Fruit fly (Drosophila melanogaster) whole organism, embryonic: ENCODE measurements around the gene Set2.
A peak's percentile ranks its signal among the peaks of the same experiment; 100 is the strongest.

ENCODE experiments used
- Bteb2 ChIP-seq: fragments of 200-800 bp; sonication (Bioruptor generic); optimal IDR thresholded peaks from 2 replicates; lab custom pipeline; 2016; ENCODE audit warnings: missing biosample characterization, missing genetic modification characterization
- CG10209 ChIP-seq: fragments of 200-800 bp; sonication (Bioruptor generic); optimal IDR thresholded peaks from 3 replicates; lab custom pipeline; 2017; ENCODE audit warnings: missing biosample characterization, mild to moderate bottlenecking, missing genetic modification characterization, missing genetic modification reagents
- CG10274 ChIP-seq: fragments of 200-800 bp; sonication (Bioruptor generic); optimal IDR thresholded peaks from 3 replicates; lab custom pipeline; 2017; ENCODE audit warnings: missing biosample characterization, mild to moderate bottlenecking, missing genetic modification characterization
- CG10462 ChIP-seq: fragments of 200-800 bp; sonication (Bioruptor generic); optimal IDR thresholded peaks from 2 replicates; lab custom pipeline; 2016; ENCODE audit warnings: missing biosample characterization, missing genetic modification characterization
- CG11723 ChIP-seq: fragments of 200-800 bp; sonication (Bioruptor generic); optimal IDR thresholded peaks from 2 replicates; lab custom pipeline; 2017; ENCODE audit warnings: missing biosample characterization, mild to moderate bottlenecking, missing genetic modification characterization
- CG12942 ChIP-seq: fragments of 200-800 bp; sonication (Bioruptor generic); optimal IDR thresholded peaks from 3 replicates; lab custom pipeline; 2016; ENCODE audit warnings: missing biosample characterization, missing genetic modification characterization
- CG14710 ChIP-seq: fragments of 200-800 bp; sonication (Bioruptor generic); optimal IDR thresholded peaks from 3 replicates; lab custom pipeline; 2019; ENCODE audit warnings: missing biosample characterization, mild to moderate bottlenecking, missing genetic modification characterization, moderate library complexity
- CG18262 ChIP-seq: fragments of 200-800 bp; optimal IDR thresholded peaks from 3 replicates; lab custom pipeline; 2019; ENCODE audit warnings: missing biosample characterization, mild to moderate bottlenecking, missing genetic modification characterization, moderate library complexity
- CG31365 ChIP-seq: fragments of 200-800 bp; sonication (Bioruptor generic); optimal IDR thresholded peaks from 2 replicates; lab custom pipeline; 2018; ENCODE audit warnings: missing biosample characterization, mild to moderate bottlenecking, missing genetic modification characterization
- CG33213 ChIP-seq: fragments of 200-800 bp; sonication (Bioruptor generic); optimal IDR thresholded peaks from 3 replicates; lab custom pipeline; 2016; ENCODE audit warnings: missing biosample characterization, missing genetic modification characterization
- CG3726 ChIP-seq: fragments of 200-800 bp; sonication (Bioruptor generic); IDR thresholded peaks from 3 replicates; pipeline ENCODE4, ENCODE4 v1.3.6; 2022; ENCODE audit warnings: missing biosample characterization, missing genetic modification characterization
- CG6175 ChIP-seq: fragments of 200-800 bp; sonication (Bioruptor generic); IDR thresholded peaks from 3 replicates; pipeline ENCODE4 v1.3.6; 2022; ENCODE audit warnings: missing biosample characterization, missing genetic modification characterization
- CG6813 ChIP-seq: fragments of 200-800 bp; sonication (Bioruptor generic); optimal IDR thresholded peaks from 2 replicates; lab custom pipeline; 2017; ENCODE audit warnings: missing biosample characterization, missing genetic modification characterization, mild to moderate bottlenecking, moderate library complexity, missing genetic modification reagents
- CG8359 ChIP-seq: fragments of 200-800 bp; sonication (Bioruptor generic); optimal IDR thresholded peaks from 2 replicates; lab custom pipeline; 2017; ENCODE audit warnings: missing biosample characterization, mild to moderate bottlenecking, missing genetic modification characterization, borderline replicate concordance
- CG9817 ChIP-seq: fragments of 200-800 bp; sonication (Bioruptor generic); optimal IDR thresholded peaks from 2 replicates; lab custom pipeline; 2018; ENCODE audit warnings: missing biosample characterization, mild to moderate bottlenecking, missing genetic modification characterization, moderate library complexity
- Dbx ChIP-seq: fragments of 200-800 bp; sonication (Bioruptor generic); IDR thresholded peaks from 3 replicates; pipeline ENCODE4 v1.3.6; 2022; ENCODE audit warnings: missing biosample characterization, missing genetic modification characterization
- E2f2 ChIP-seq: fragments of 200-800 bp; sonication (Bioruptor generic); IDR thresholded peaks from 2 replicates; pipeline ENCODE4 v1.3.6; 2022; ENCODE audit warnings: missing biosample characterization, missing genetic modification characterization
- Hr3 ChIP-seq: fragments of 200-800 bp; sonication (Bioruptor generic); optimal IDR thresholded peaks from 3 replicates; lab custom pipeline; 2016; ENCODE audit warnings: missing biosample characterization, missing genetic modification characterization
- Max ChIP-seq: fragments of 200-800 bp; sonication (Bioruptor generic); optimal IDR thresholded peaks from 2 replicates; lab custom pipeline; 2016; ENCODE audit warnings: missing biosample characterization, mild to moderate bottlenecking, missing genetic modification characterization
- NK7.1 ChIP-seq: fragments of 200-800 bp; sonication (Bioruptor generic); optimal IDR thresholded peaks from 3 replicates; lab custom pipeline; 2016; ENCODE audit warnings: missing biosample characterization, missing genetic modification characterization
- Optix ChIP-seq: fragments of 200-800 bp; sonication (Bioruptor generic); IDR thresholded peaks from 3 replicates; pipeline ENCODE4 v1.3.6; 2022; ENCODE audit warnings: missing biosample characterization, missing genetic modification characterization
- Scr ChIP-seq: fragments of 200-800 bp; sonication (Bioruptor generic); IDR thresholded peaks from 2 replicates; pipeline ENCODE4 v1.3.6; 2022; ENCODE audit warnings: missing biosample characterization, missing genetic modification characterization; ENCODE audit not compliant: partially characterized antibody
- Sin3A ChIP-seq: fragments of >200 bp; optimal IDR thresholded peaks from 2 replicates; lab custom pipeline; 2018
- Sry-δ ChIP-seq: fragments of 200-800 bp; sonication (Bioruptor generic); optimal IDR thresholded peaks from 2 replicates; lab custom pipeline; 2016; ENCODE audit warnings: missing biosample characterization, missing genetic modification characterization
- Trl ChIP-seq, 3 experiments: fragments of >200 bp in 2 of 3; fragments of 200-800 bp in 1 of 3; sonication (Bioruptor generic) in 1 of 3; optimal IDR thresholded peaks; 2 replicates in 1 of 3; 3 replicates in 2 of 3; lab custom pipeline; 2016 to 2017; ENCODE audit warnings: missing biosample characterization in 1 of 3, missing genetic modification characterization in 1 of 3
- bsh ChIP-seq, 2 experiments: fragments of 200-800 bp; sonication (Bioruptor generic); optimal IDR thresholded peaks; 2 replicates each; lab custom pipeline; 2017 to 2018; ENCODE audit warnings: mild to moderate bottlenecking in 2 of 2, missing biosample characterization in 2 of 2, missing genetic modification characterization in 2 of 2, moderate library complexity in 1 of 2
- crc ChIP-seq: fragments of 200-800 bp; sonication (Bioruptor generic); optimal IDR thresholded peaks from 2 replicates; lab custom pipeline; 2016; ENCODE audit warnings: missing biosample characterization, missing genetic modification characterization
- cwo ChIP-seq: fragments of 200-800 bp; sonication (Bioruptor generic); optimal IDR thresholded peaks from 3 replicates; lab custom pipeline; 2017; ENCODE audit warnings: missing biosample characterization, missing genetic modification characterization, mild to moderate bottlenecking, moderate library complexity, missing genetic modification reagents
- eve ChIP-seq, 2 experiments: fragments of >200 bp; optimal IDR thresholded peaks; 2 replicates each; lab custom pipeline; 2017; ENCODE audit warnings: missing biosample characterization in 2 of 2, missing genetic modification characterization in 2 of 2
- ftz-f1 ChIP-seq: fragments of 200-800 bp; sonication (Bioruptor generic); optimal IDR thresholded peaks from 2 replicates; lab custom pipeline; 2016; ENCODE audit warnings: missing biosample characterization, missing genetic modification characterization
- fu2 ChIP-seq: fragments of 200-800 bp; sonication (Bioruptor generic); optimal IDR thresholded peaks from 2 replicates; lab custom pipeline; 2016; ENCODE audit warnings: missing biosample characterization, missing genetic modification characterization
- gcm ChIP-seq: fragments of 200-800 bp; sonication (Bioruptor generic); optimal IDR thresholded peaks from 2 replicates; lab custom pipeline; 2019; ENCODE audit warnings: missing biosample characterization, mild to moderate bottlenecking, missing genetic modification characterization, moderate library complexity
- gsb-n ChIP-seq: fragments of 200-800 bp; sonication (Bioruptor generic); optimal IDR thresholded peaks from 3 replicates; lab custom pipeline; 2018; ENCODE audit warnings: missing biosample characterization, mild to moderate bottlenecking, missing genetic modification characterization
- hb ChIP-seq: fragments of 200-800 bp; sonication (Bioruptor generic); IDR thresholded peaks from 3 replicates; pipeline ENCODE4 v1.3.6; 2022; ENCODE audit warnings: missing biosample characterization, missing genetic modification characterization; ENCODE audit not compliant: partially characterized antibody
- hbn ChIP-seq: fragments of 200-800 bp; sonication (Bioruptor generic); IDR thresholded peaks from 2 replicates; pipeline ENCODE4 v1.3.6; 2022; ENCODE audit warnings: missing biosample characterization, missing genetic modification characterization; ENCODE audit not compliant: partially characterized antibody
- jigr1 ChIP-seq: fragments of 200-800 bp; sonication (Bioruptor generic); IDR thresholded peaks from 3 replicates; pipeline ENCODE4 v1.3.6; 2022; ENCODE audit warnings: missing biosample characterization, missing genetic modification characterization
- kah ChIP-seq: fragments of 200-800 bp; sonication (Bioruptor generic); optimal IDR thresholded peaks from 2 replicates; lab custom pipeline; 2018; ENCODE audit warnings: missing biosample characterization, mild to moderate bottlenecking, missing genetic modification characterization
- lmd ChIP-seq: fragments of 200-800 bp; sonication (Bioruptor generic); IDR thresholded peaks from 2 replicates; pipeline ENCODE4 v1.3.6; 2022; ENCODE audit warnings: missing biosample characterization, missing genetic modification characterization
- peb ChIP-seq: fragments of 200-800 bp; sonication (Bioruptor generic); IDR thresholded peaks from 2 replicates; pipeline ENCODE4 v1.3.6; 2022; ENCODE audit warnings: missing biosample characterization, missing genetic modification characterization
- pfk ChIP-seq: fragments of 200-800 bp; sonication (Bioruptor generic); optimal IDR thresholded peaks from 2 replicates; lab custom pipeline; 2018; ENCODE audit warnings: missing biosample characterization, mild to moderate bottlenecking, missing genetic modification characterization, moderate library complexity
- rib ChIP-seq: fragments of 200-800 bp; sonication (Bioruptor generic); IDR thresholded peaks from 2 replicates; pipeline ENCODE4 v1.3.6; 2022; ENCODE audit warnings: missing biosample characterization, missing genetic modification characterization
- ro ChIP-seq: fragments of 200-800 bp; sonication (Bioruptor generic); IDR thresholded peaks from 2 replicates; pipeline ENCODE4 v1.3.6; 2022; ENCODE audit warnings: missing biosample characterization, missing genetic modification characterization
- schlank ChIP-seq: fragments of 200-800 bp; sonication (Bioruptor generic); optimal IDR thresholded peaks from 2 replicates; lab custom pipeline; 2018; ENCODE audit warnings: missing biosample characterization, mild to moderate bottlenecking, missing genetic modification characterization
- shn ChIP-seq: fragments of 200-800 bp; sonication (Bioruptor generic); optimal IDR thresholded peaks from 3 replicates; lab custom pipeline; 2016; ENCODE audit warnings: missing biosample characterization, missing genetic modification characterization
- slp2 ChIP-seq: fragments of 200-800 bp; sonication (Bioruptor generic); optimal IDR thresholded peaks from 2 replicates; lab custom pipeline; 2016; ENCODE audit warnings: missing biosample characterization, missing genetic modification characterization
- tgo ChIP-seq: fragments of 200-800 bp; sonication (Bioruptor generic); IDR thresholded peaks from 3 replicates; pipeline ENCODE4 v1.3.6; 2022; ENCODE audit warnings: missing biosample characterization, missing genetic modification characterization
- tna ChIP-seq: fragments of 200-800 bp; sonication (Bioruptor generic); IDR thresholded peaks from 2 replicates; pipeline ENCODE4 v1.3.6; 2022; ENCODE audit warnings: missing biosample characterization, missing genetic modification characterization; ENCODE audit not compliant: partially characterized antibody
- wdn ChIP-seq: fragments of 200-800 bp; sonication (Bioruptor generic); IDR thresholded peaks from 2 replicates; pipeline ENCODE4 v1.3.6; 2022; ENCODE audit warnings: missing biosample characterization, missing genetic modification characterization
- zfh1 ChIP-seq: fragments of 200-800 bp; sonication (Bioruptor generic); IDR thresholded peaks from 3 replicates; pipeline ENCODE4 v1.3.6; 2022; ENCODE audit warnings: missing biosample characterization, missing genetic modification characterization

Set2 gene

DNA sequence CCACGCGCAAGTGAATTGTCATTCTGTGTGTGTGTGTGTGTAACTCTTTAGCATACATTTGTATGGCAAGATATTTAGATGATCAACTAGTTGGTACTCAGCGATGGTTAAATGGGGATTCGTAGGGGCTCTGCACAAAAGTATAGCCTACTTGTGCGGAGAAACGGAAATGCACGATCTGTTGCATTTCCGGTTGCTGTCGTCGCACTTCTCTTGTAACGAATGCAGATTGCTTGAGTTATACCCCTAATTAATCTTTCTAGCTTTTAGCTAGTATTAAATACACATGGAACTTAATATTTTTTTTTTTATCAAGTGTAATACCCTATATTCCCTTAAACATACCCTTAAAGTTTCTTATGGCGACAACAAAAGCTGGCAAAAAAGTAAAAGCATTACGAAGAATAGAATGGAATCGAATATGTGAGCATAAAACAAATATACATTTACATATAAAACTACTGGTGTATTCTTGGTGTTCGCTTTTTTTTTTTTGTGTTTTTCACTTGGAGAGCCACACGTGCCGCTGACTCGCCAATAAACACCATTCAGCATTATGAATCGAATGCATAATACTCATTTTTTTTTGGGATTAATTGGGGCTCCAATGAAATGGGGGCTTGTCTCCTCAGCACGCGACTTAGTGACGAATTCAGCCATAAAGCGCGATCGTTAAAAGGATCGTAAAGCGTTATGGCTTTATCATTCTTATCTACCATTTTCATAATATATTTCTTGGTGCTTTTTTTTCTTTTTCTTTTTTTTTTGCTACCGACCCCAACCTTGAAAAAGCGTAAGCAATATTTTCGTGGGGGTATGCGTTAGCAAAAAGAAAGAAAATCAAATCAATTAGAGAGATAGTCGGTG lies 21.6 kb upstream of the Set2 start (continued):
- no peak; the same call in 1 of the 2 replicates for TF ChIP-seq rib
- no peak for TF ChIP-seq hb (GFP tag; lab: Robert Waterston, UW)
- peak; percentile 58 for TF ChIP-seq schlank
- TF ChIP-seq CG11723 (GFP tag; lab: Kevin White, UChicago) = no peak
- TF ChIP-seq pfk = no peak
- TF ChIP-seq CG3726 = no peak
- peak; percentile 66; the same call in 1 of the 2 replicates for TF ChIP-seq lmd (GFP tag; lab: Robert Waterston, UW)
- TF ChIP-seq zfh1 (GFP tag; lab: Robert Waterston, UW) = no peak
- TF ChIP-seq CG33213 = no peak
- peak; percentile 18 for TF ChIP-seq NK7.1 (GFP tag; lab: Kevin White, UChicago)
- no peak for TF ChIP-seq Trl (optimal IDR thresholded peaks at IDR 0.05; lab: Kevin White, UChicago)
- TF ChIP-seq Trl (GFP tag; optimal IDR thresholded peaks at IDR 0.05; lab: Kevin White, UChicago) = peak; percentile 47
- no peak for TF ChIP-seq kah (GFP tag; lab: Kevin White, UChicago)
- TF ChIP-seq peb (GFP tag; lab: Robert Waterston, UW) = no peak
- peak; percentile 27 for TF ChIP-seq crc
- no peak for TF ChIP-seq tna
- TF ChIP-seq Max (GFP tag; lab: Kevin White, UChicago) = no peak
- no peak for TF ChIP-seq slp2 (GFP tag; lab: Kevin White, UChicago)
- no peak for TF ChIP-seq ro (GFP tag; lab: Robert Waterston, UW)
- TF ChIP-seq shn (GFP tag; lab: Kevin White, UChicago) = peak; percentile 33
- TF ChIP-seq CG10462 (GFP tag; lab: Kevin White, UChicago) = no peak
- TF ChIP-seq CG31365 (tag; lab: Kevin White, UChicago) = no peak
- no peak for TF ChIP-seq CG14710 (tag; lab: Kevin White, UChicago)
- peak; percentile 41 for TF ChIP-seq Bteb2
- TF ChIP-seq wdn (GFP tag; lab: Robert Waterston, UW) = no peak
- TF ChIP-seq fu2 (GFP tag; lab: Kevin White, UChicago) = peak; percentile 72
- TF ChIP-seq gsb-n = no peak
- no peak; the same call in 1 of the 2 replicates for TF ChIP-seq E2f2
- TF ChIP-seq jigr1 (GFP tag; lab: Robert Waterston, UW) = no peak
- TF ChIP-seq CG10209 (GFP tag; lab: Kevin White, UChicago) = peak; percentile 63
- TF ChIP-seq bsh (GFP tag; optimal IDR thresholded peaks at IDR 0.05; lab: Kevin White, UChicago) = no peak
- TF ChIP-seq Hr3 (GFP tag; lab: Kevin White, UChicago) = peak; percentile 12
- no peak for TF ChIP-seq gcm (GFP tag; lab: Kevin White, UChicago)
- peak; percentile 54 for TF ChIP-seq CG10274 (GFP tag; lab: Kevin White, UChicago)
- no peak for TF ChIP-seq CG12942 (GFP tag; lab: Kevin White, UChicago)
- TF ChIP-seq CG9817 (tag; lab: Kevin White, UChicago) = peak; percentile 43
- TF ChIP-seq CG6813 (GFP tag; lab: Kevin White, UChicago) = peak; percentile 51
- TF ChIP-seq CG6175 (GFP tag; lab: Robert Waterston, UW) = 0 out of 3 replicates have a peak, but pooled peaks have one; percentile 45
- TF ChIP-seq Dbx (GFP tag; lab: Robert Waterston, UW) = peak; percentile 79
- TF ChIP-seq cwo = peak; percentile 61
- no peak for TF ChIP-seq CG8359 (GFP tag; lab: Kevin White, UChicago)
- TF ChIP-seq Sry-δ (GFP tag; lab: Kevin White, UChicago) = peak; percentile 12
- no peak for TF ChIP-seq Sin3A (lab: Kevin White, UChicago)
- no peak for TF ChIP-seq hbn (GFP tag; lab: Robert Waterston, UW)
- no peak for TF ChIP-seq Scr
- TF ChIP-seq ftz-f1 (GFP tag; lab: Kevin White, UChicago) = no peak
- no peak for TF ChIP-seq Optix (GFP tag; lab: Robert Waterston, UW)
- peak; percentile 15; the same call in 1 of the 3 replicates for TF ChIP-seq tgo
- no peak for TF ChIP-seq CG18262 (tag; lab: Kevin White, UChicago)
- TF ChIP-seq eve (GFP tag; optimal IDR thresholded peaks at IDR 0.05; lab: Kevin White, UChicago) = no peak
